Fruit fly (Drosophila melanogaster) whole organism, wandering third instar larva: Measurements from ENCODE around the gene PK2-R2.
A peak's percentile ranks its signal among the peaks of the same experiment; 100 is the strongest.

Source experiments
- Abd-B ChIP-seq: fragments of >200 bp; optimal IDR thresholded peaks from 2 replicates; lab custom pipeline; 2017; ENCODE audit warnings: missing biosample characterization, missing genetic modification characterization
- CG32264 ChIP-seq: fragments of 200-800 bp; sonication (Bioruptor generic); optimal IDR thresholded peaks from 2 replicates; lab custom pipeline; 2016; ENCODE audit warnings: missing biosample characterization, missing genetic modification characterization
- CG9705 ChIP-seq: fragments of 200-800 bp; sonication (Bioruptor generic); optimal IDR thresholded peaks from 2 replicates; lab custom pipeline; 2018; ENCODE audit warnings: missing biosample characterization, mild to moderate bottlenecking, missing genetic modification characterization
- CrebA ChIP-seq: fragments of 200-800 bp; sonication (Bioruptor generic); optimal IDR thresholded peaks from 2 replicates; lab custom pipeline; 2016; ENCODE audit warnings: missing biosample characterization, mild to moderate bottlenecking, missing genetic modification characterization, borderline replicate concordance
- Dfd ChIP-seq: fragments of >200 bp; optimal IDR thresholded peaks from 2 replicates; lab custom pipeline; 2017; ENCODE audit warnings: missing biosample characterization, missing genetic modification characterization
- GATAd ChIP-seq: sonication (Bioruptor generic); optimal IDR thresholded peaks from 2 replicates; lab custom pipeline; 2016; ENCODE audit warnings: missing biosample characterization, missing genetic modification characterization
- HLH106 ChIP-seq: fragments of 200-800 bp; optimal IDR thresholded peaks from 3 replicates; lab custom pipeline; 2019; ENCODE audit warnings: missing biosample characterization, mild to moderate bottlenecking, missing genetic modification characterization, moderate library complexity
- Hnf4 ChIP-seq: fragments of 200-800 bp; sonication (Bioruptor generic); optimal IDR thresholded peaks from 2 replicates; lab custom pipeline; 2016; ENCODE audit warnings: missing biosample characterization, mild to moderate bottlenecking, missing genetic modification characterization
- Hr78 ChIP-seq: fragments of >200 bp; optimal IDR thresholded peaks from 2 replicates; lab custom pipeline; 2017; ENCODE audit warnings: missing biosample characterization, missing genetic modification characterization
- Hr83 ChIP-seq: fragments of 200-300 bp; sonication (Bioruptor generic); optimal IDR thresholded peaks from 2 replicates; lab custom pipeline; 2016; ENCODE audit warnings: missing biosample characterization, mild to moderate bottlenecking, missing genetic modification characterization, moderate library complexity; ENCODE audit not compliant: poor library complexity, severe bottlenecking
- Jra ChIP-seq: sonication (Bioruptor generic); optimal IDR thresholded peaks from 2 replicates; lab custom pipeline; 2016; ENCODE audit warnings: missing biosample characterization, missing genetic modification characterization
- Mio ChIP-seq: sonication (Bioruptor generic); optimal IDR thresholded peaks from 2 replicates; lab custom pipeline; 2016; ENCODE audit warnings: missing biosample characterization, missing genetic modification characterization
- Myc ChIP-seq: fragments of >200 bp; optimal IDR thresholded peaks from 2 replicates; lab custom pipeline; 2017
- N ChIP-seq: fragments of >200 bp; optimal IDR thresholded peaks from 2 replicates; lab custom pipeline; 2018; ENCODE audit warnings: missing biosample characterization, missing external identifiers, missing genetic modification characterization
- OdsH ChIP-seq: fragments of 200-800 bp; sonication (Bioruptor generic); optimal IDR thresholded peaks from 2 replicates; lab custom pipeline; 2016; ENCODE audit warnings: missing biosample characterization, mild to moderate bottlenecking, missing genetic modification characterization
- Rel ChIP-seq, 2 experiments: fragments of 200-800 bp; sonication (Bioruptor generic) in 1 of 2; optimal IDR thresholded peaks; 2 replicates in 1 of 2; 3 replicates in 1 of 2; lab custom pipeline; 2016 to 2019; ENCODE audit warnings: mild to moderate bottlenecking in 2 of 2, missing biosample characterization in 2 of 2, missing genetic modification characterization in 2 of 2, moderate library complexity in 1 of 2
- Sp1 ChIP-seq: fragments of 200-800 bp; sonication (Bioruptor generic); optimal IDR thresholded peaks from 3 replicates; lab custom pipeline; 2019; ENCODE audit warnings: missing biosample characterization, mild to moderate bottlenecking, missing genetic modification characterization, moderate library complexity
- Vsx2 ChIP-seq: fragments of 200-300, 225-300 bp; sonication (Bioruptor generic); optimal IDR thresholded peaks from 2 replicates; lab custom pipeline; 2018; ENCODE audit warnings: missing biosample characterization, missing genetic modification characterization; ENCODE audit not compliant: partially characterized antibody
- br ChIP-seq: fragments of 200-800 bp; sonication (Bioruptor generic); optimal IDR thresholded peaks from 2 replicates; lab custom pipeline; 2016; ENCODE audit warnings: missing biosample characterization, missing genetic modification characterization
- brk ChIP-seq: fragments of 200-800 bp; sonication (Bioruptor generic); optimal IDR thresholded peaks from 2 replicates; lab custom pipeline; 2016; ENCODE audit warnings: missing biosample characterization, mild to moderate bottlenecking, missing genetic modification characterization
- dl ChIP-seq, 2 experiments: fragments of 175-275, 200-275 bp in 1 of 2; fragments of 200-275 bp in 1 of 2; sonication (Bioruptor generic); optimal IDR thresholded peaks; lab custom pipeline; 2018; ENCODE audit warnings: mild to moderate bottlenecking in 2 of 2, missing biosample characterization in 2 of 2, missing genetic modification characterization in 2 of 2, moderate library complexity in 2 of 2; ENCODE audit not compliant: partially characterized antibody in 2 of 2, insufficient read depth in 1 of 2
- dmrt93B ChIP-seq: fragments of 200-800 bp; sonication (Bioruptor generic); optimal IDR thresholded peaks from 2 replicates; lab custom pipeline; 2018; ENCODE audit warnings: missing biosample characterization, mild to moderate bottlenecking, missing genetic modification characterization
- dsf ChIP-seq: sonication (Bioruptor generic); optimal IDR thresholded peaks from 2 replicates; lab custom pipeline; 2016; ENCODE audit warnings: missing biosample characterization, missing genetic modification characterization, borderline replicate concordance
- ey ChIP-seq: fragments of 200-800 bp; sonication (Bioruptor generic); optimal IDR thresholded peaks from 2 replicates; lab custom pipeline; 2016; ENCODE audit warnings: missing biosample characterization, missing genetic modification characterization
- foxo ChIP-seq, 2 experiments: fragments of 200-800 bp; sonication (Bioruptor generic); optimal IDR thresholded peaks; 2 replicates in 1 of 2; 3 replicates in 1 of 2; lab custom pipeline; 2016 to 2017; ENCODE audit warnings: missing biosample characterization in 2 of 2, missing genetic modification characterization in 2 of 2
- fru ChIP-seq: fragments of 200-800 bp; sonication (Bioruptor generic); optimal IDR thresholded peaks from 3 replicates; lab custom pipeline; 2016; ENCODE audit warnings: missing biosample characterization, mild to moderate bottlenecking, missing genetic modification characterization
- h ChIP-seq: fragments of 200-800 bp; sonication (Bioruptor generic); optimal IDR thresholded peaks from 3 replicates; lab custom pipeline; 2016; ENCODE audit warnings: missing biosample characterization, mild to moderate bottlenecking, missing genetic modification characterization
- lola ChIP-seq: fragments of >200 bp; optimal IDR thresholded peaks from 2 replicates; lab custom pipeline; 2017; ENCODE audit warnings: missing biosample characterization, missing genetic modification characterization
- pan ChIP-seq: fragments of >200 bp; optimal IDR thresholded peaks from 2 replicates; lab custom pipeline; 2017
- psq ChIP-seq: fragments of 200-800 bp; sonication (Bioruptor generic); optimal IDR thresholded peaks from 3 replicates; lab custom pipeline; 2017; ENCODE audit warnings: missing biosample characterization, mild to moderate bottlenecking, missing genetic modification characterization, moderate library complexity
- rgr ChIP-seq: fragments of 200-800 bp; sonication (Bioruptor generic); optimal IDR thresholded peaks from 3 replicates; lab custom pipeline; 2016; ENCODE audit warnings: missing biosample characterization, mild to moderate bottlenecking, missing genetic modification characterization
- sage ChIP-seq: fragments of 200-800 bp; sonication (Bioruptor generic); optimal IDR thresholded peaks from 2 replicates; lab custom pipeline; 2016; ENCODE audit warnings: missing biosample characterization, mild to moderate bottlenecking, missing genetic modification characterization
- sv ChIP-seq: fragments of 200-800 bp; sonication (Bioruptor generic); optimal IDR thresholded peaks from 3 replicates; lab custom pipeline; 2016; ENCODE audit warnings: missing biosample characterization, missing genetic modification characterization
- tai ChIP-seq: sonication (Bioruptor generic); optimal IDR thresholded peaks from 2 replicates; lab custom pipeline; 2016; ENCODE audit warnings: missing biosample characterization, missing genetic modification characterization
- usp ChIP-seq: fragments of >200 bp; optimal IDR thresholded peaks from 2 replicates; lab custom pipeline; 2017; ENCODE audit warnings: missing biosample characterization, missing genetic modification characterization
- woc ChIP-seq: sonication (Bioruptor generic); optimal IDR thresholded peaks from 2 replicates; lab custom pipeline; 2016; ENCODE audit warnings: missing biosample characterization, mild to moderate bottlenecking, missing genetic modification characterization

Gene PK2-R2

DNA sequence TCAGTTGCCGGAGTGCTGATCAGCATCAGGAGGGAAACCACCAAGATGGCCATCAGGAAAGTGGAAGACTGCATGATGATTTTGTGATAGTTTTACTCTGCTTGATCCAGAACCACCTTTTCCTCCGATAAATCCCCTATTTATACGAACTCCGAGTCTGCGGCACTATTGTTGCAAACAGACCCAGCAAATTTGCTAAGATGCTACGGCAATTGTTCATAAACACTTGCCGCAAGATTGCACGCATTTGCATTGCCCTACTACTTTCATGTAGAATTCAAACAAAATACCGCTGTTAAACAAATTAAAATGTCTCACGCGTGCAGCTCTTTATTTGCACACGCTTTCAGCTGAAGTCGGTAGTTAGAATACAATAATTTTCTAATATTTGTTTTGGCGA, 14.8 kb downstream of the PK2-R2 start, which contains the start of gene CG45080:
CG45080 (minus strand) TSS at position 101 of the 400 bp plus-strand sequence.
- no peak for TF ChIP-seq Dfd (GFP tag; lab: Kevin White, UChicago)
- TF ChIP-seq OdsH (GFP tag; lab: Kevin White, UChicago): no peak
- no peak for TF ChIP-seq CG9705 (GFP tag; lab: Kevin White, UChicago)
- TF ChIP-seq Vsx2 (GFP tag; lab: Kevin White, UChicago): no peak
- TF ChIP-seq Jra (GFP tag; lab: Kevin White, UChicago): no peak

DNA sequence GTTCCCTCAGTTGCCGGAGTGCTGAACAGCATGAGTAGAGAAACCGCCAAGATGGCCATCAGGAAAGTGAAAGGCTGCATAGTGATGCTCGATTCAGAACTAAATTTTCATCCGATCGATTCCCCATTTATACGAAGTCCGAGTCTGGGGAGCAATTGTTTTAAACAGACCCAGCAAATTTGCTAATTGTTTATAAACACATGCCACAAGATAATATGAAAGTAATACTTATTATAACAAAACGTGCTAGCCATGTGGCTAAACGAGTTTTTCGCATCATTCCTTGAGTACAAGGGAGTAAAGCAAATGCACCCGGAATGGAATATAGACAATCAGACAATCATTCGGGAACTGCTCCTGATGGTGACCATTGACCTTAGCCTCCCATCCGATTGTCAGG, 20.9 kb downstream of the PK2-R2 start, which contains the start of gene CG44142:
CG44142 (minus strand) TSS at position 101 of the 400 bp plus-strand sequence.
- TF ChIP-seq foxo (GFP tag; optimal IDR thresholded peaks at IDR 0.05; lab: Kevin White, UChicago): no peak
- no peak for TF ChIP-seq HLH106
- TF ChIP-seq, all 38 proteins: peak for 0

- no peak for TF ChIP-seq Abd-B (GFP tag; lab: Kevin White, UChicago)
- TF ChIP-seq Rel (GFP tag; optimal IDR thresholded peaks at IDR 0.05; lab: Kevin White, UChicago): no peak
- TF ChIP-seq Rel (tag; optimal IDR thresholded peaks at IDR 0.05; lab: Kevin White, UChicago): peak; percentile 46
- no peak for TF ChIP-seq rgr
- peak; percentile 30 for TF ChIP-seq Hnf4 (GFP tag; lab: Kevin White, UChicago)
- TF ChIP-seq dmrt93B: no peak
- no peak for TF ChIP-seq Hr83 (GFP tag; lab: Kevin White, UChicago)
- no peak for TF ChIP-seq dl (GFP tag; optimal IDR thresholded peaks at IDR 0.05; lab: Kevin White, UChicago; ENCODE audit: insufficient read depth in 1 of 2, partially characterized antibody in 2 of 2)
- no peak for TF ChIP-seq Vsx2 (GFP tag; lab: Kevin White, UChicago)
These were observed 24.7 kb downstream of the PK2-R2 start for dm6 chr3R:13309133-13309711.

dm6 chr3R:13306595-13306994, 27.4 kb downstream of the PK2-R2 start:
- TF ChIP-seq br (GFP tag; lab: Kevin White, UChicago) (no peak), Abd-B (GFP tag; lab: Kevin White, UChicago) (no peak), sage (GFP tag; lab: Kevin White, UChicago) (no peak), OdsH (GFP tag; lab: Kevin White, UChicago) (no peak), Rel (GFP tag; optimal IDR thresholded peaks at IDR 0.05; lab: Kevin White, UChicago) (no peak), Rel (tag; optimal IDR thresholded peaks at IDR 0.05; lab: Kevin White, UChicago) (peak; percentile 58)

DNA sequence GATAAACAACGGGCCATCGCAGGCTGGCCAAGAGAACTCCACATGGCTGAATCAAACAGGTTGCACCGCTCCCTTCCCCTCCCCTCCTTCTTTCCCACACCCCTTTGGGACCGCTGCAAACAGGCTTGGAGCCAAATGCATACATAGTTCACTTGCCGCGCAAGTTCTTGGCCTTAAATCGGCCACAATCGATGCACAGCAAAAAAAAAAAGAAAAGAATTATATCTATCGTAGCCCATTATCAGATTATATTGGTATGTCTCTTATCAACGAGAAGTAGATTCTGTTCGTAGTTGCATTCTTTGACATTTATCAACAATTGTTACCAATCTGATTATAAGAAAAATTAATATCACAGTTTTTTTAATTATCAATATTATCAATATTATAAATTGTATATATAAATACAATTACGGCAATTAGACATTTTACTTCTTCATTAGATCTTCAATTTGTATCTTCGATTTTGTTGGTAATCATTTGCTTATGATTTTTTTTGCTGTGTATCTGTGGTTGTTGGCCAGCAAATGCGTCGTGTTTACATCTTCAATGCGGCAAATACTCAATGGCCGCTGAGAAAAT, 28.6 kb downstream of the PK2-R2 start:
- TF ChIP-seq h (GFP tag; lab: Kevin White, UChicago): peak; percentile 61
- peak; percentile 45 for TF ChIP-seq CG9705 (GFP tag; lab: Kevin White, UChicago)
- TF ChIP-seq ey: peak; percentile 34
- TF ChIP-seq CG32264 (GFP tag; lab: Kevin White, UChicago): no peak
- no peak for TF ChIP-seq CrebA
- TF ChIP-seq brk: no peak
- TF ChIP-seq Rel (GFP tag; optimal IDR thresholded peaks at IDR 0.05; lab: Kevin White, UChicago): no peak
- no peak for TF ChIP-seq Rel (tag; optimal IDR thresholded peaks at IDR 0.05; lab: Kevin White, UChicago)
- no peak for TF ChIP-seq Hr78 (GFP tag; lab: Kevin White, UChicago)
- TF ChIP-seq foxo (GFP tag; optimal IDR thresholded peaks at IDR 0.05; lab: Kevin White, UChicago): peak in 1 of 2 experiments; percentile 82
- TF ChIP-seq lola (GFP tag; lab: Kevin White, UChicago): no peak
- TF ChIP-seq Sp1 (GFP tag; lab: Kevin White, UChicago): peak; percentile 91
- no peak for TF ChIP-seq tai (GFP tag; lab: Kevin White, UChicago)
- TF ChIP-seq Hnf4 (GFP tag; lab: Kevin White, UChicago): peak; percentile 37
- TF ChIP-seq Jra (GFP tag; lab: Kevin White, UChicago): no peak
- peak in 1 of 2 experiments; percentile 11 for TF ChIP-seq dl (GFP tag; optimal IDR thresholded peaks at IDR 0.05; lab: Kevin White, UChicago; ENCODE audit: insufficient read depth in 1 of 2, partially characterized antibody in 2 of 2)
- TF ChIP-seq GATAd: no peak
- TF ChIP-seq psq (GFP tag; lab: Kevin White, UChicago): peak; percentile 85
- TF ChIP-seq rgr: peak; percentile 78
- TF ChIP-seq Dfd (GFP tag; lab: Kevin White, UChicago): no peak
- TF ChIP-seq sv (GFP tag; lab: Kevin White, UChicago): no peak
- no peak for TF ChIP-seq dsf (GFP tag; lab: Kevin White, UChicago)
- peak; percentile 19 for TF ChIP-seq br (GFP tag; lab: Kevin White, UChicago)
- TF ChIP-seq OdsH (GFP tag; lab: Kevin White, UChicago): peak; percentile 85
- peak; percentile 71 for TF ChIP-seq Vsx2 (GFP tag; lab: Kevin White, UChicago)
- TF ChIP-seq dmrt93B: peak; percentile 72
- TF ChIP-seq usp: no peak
- peak; percentile 78 for TF ChIP-seq fru (GFP tag; lab: Kevin White, UChicago)
- TF ChIP-seq Abd-B (GFP tag; lab: Kevin White, UChicago): no peak
- no peak for TF ChIP-seq sage (GFP tag; lab: Kevin White, UChicago)
- TF ChIP-seq Mio (GFP tag; lab: Kevin White, UChicago): no peak
- peak; percentile 36 for TF ChIP-seq woc (GFP tag; lab: Kevin White, UChicago)
- TF ChIP-seq pan (lab: Kevin White, UChicago): no peak
- TF ChIP-seq Myc (lab: Kevin White, UChicago): no peak
- TF ChIP-seq N (GFP tag; lab: Kevin White, UChicago): no peak
- TF ChIP-seq HLH106: peak; percentile 81
